Worm (Caenorhabditis elegans): ENCODE results near the gene R05D8.9.

Gene R05D8.9

DNA sequence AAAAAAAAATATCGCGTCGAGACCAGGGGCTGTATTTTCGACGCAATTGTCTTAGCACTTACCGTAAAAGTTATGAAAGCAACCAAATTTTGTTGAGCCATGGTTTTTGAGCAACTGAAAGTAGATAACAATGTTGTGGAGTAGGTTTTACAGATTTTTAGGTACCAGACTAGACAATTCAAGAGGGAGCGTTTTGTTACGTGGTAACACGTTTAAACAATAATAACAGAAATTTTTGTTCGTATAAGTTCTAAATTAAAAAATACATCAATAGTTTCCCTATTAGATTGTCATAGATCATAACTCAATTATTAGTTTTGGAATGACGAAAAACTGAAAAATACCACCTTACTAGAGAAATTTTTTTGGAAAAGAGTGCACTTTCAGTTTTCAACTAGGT is 17.4 kb downstream of the R05D8.9 start, which contains the start of gene srx-24:
srx-24 (minus strand) TSS at position 101 of the 400 bp plus-strand sequence.
- TF ChIP-seq nhr-12 (tag; optimal IDR thresholded peaks at IDR 0.05) (no peak), ama-1 (optimal IDR thresholded peaks at IDR 0.05) (no peak), nhr-237 (tag; optimal IDR thresholded peaks at IDR 0.05) (no peak), unc-55 (GFP tag; optimal IDR thresholded peaks at IDR 0.05) (no peak), sma-3 (GFP tag; optimal IDR thresholded peaks at IDR 0.05) (no peak), nhr-6 (tag; optimal IDR thresholded peaks at IDR 0.05) (no peak), mdl-1 (tag; optimal IDR thresholded peaks at IDR 0.05) (no peak), C34F6.9 (tag; optimal IDR thresholded peaks at IDR 0.05) (no peak), unc-39 (tag; optimal IDR thresholded peaks at IDR 0.05) (no peak), ztf-11 (tag; optimal IDR thresholded peaks at IDR 0.05) (no peak)

DNA sequence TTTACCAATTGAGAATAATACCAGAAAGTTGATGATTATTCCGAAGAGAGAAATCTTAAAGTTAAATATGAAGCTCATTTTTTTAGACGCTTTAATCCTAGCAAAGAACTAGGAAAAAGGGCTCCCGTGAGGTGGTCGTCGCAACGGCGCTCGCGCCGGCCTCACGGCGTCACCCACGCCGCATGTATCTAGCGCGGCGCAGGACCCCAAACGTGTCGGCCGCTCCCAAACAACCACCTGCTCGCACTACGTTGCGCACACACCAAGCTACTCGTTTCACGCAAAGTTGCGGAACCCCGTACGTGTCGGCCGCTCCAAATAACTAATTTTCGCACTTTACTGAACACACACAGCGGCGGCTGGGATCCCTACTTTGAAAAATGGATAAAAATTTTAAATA is 21.0 kb downstream of the R05D8.9 start:
- TF ChIP-seq unc-62 (GFP tag; optimal IDR thresholded peaks at IDR 0.05) (no peak), peb-1 (tag; optimal IDR thresholded peaks at IDR 0.05) (no peak)

- no peak for TF ChIP-seq snpc-4 (tag; optimal IDR thresholded peaks at IDR 0.05)
- TF ChIP-seq nhr-11 (tag; optimal IDR thresholded peaks at IDR 0.05), result no peak
- no peak for TF ChIP-seq nhr-10 (tag; optimal IDR thresholded peaks at IDR 0.05)
- no peak for TF ChIP-seq ZK546.5 (tag; optimal IDR thresholded peaks at IDR 0.05)
- TF ChIP-seq unc-39 (tag; optimal IDR thresholded peaks at IDR 0.05), result no peak
- no peak for TF ChIP-seq nhr-21 (tag; optimal IDR thresholded peaks at IDR 0.05)
- TF ChIP-seq nhr-237 (tag; optimal IDR thresholded peaks at IDR 0.05), result no peak
- TF ChIP-seq sma-3 (GFP tag; optimal IDR thresholded peaks at IDR 0.05), result no peak
- no peak for TF ChIP-seq nhr-6 (tag; optimal IDR thresholded peaks at IDR 0.05)
- no peak for TF ChIP-seq nhr-23 (tag; optimal IDR thresholded peaks at IDR 0.05)
- TF ChIP-seq R02D3.7 (tag; optimal IDR thresholded peaks at IDR 0.05), result no peak
Measured at ce11 chrV:2742298-2742697, 25.1 kb downstream of the R05D8.9 start, which contains the start of gene srg-62. srg-62 (minus strand) TSS chrV:2742398.

DNA sequence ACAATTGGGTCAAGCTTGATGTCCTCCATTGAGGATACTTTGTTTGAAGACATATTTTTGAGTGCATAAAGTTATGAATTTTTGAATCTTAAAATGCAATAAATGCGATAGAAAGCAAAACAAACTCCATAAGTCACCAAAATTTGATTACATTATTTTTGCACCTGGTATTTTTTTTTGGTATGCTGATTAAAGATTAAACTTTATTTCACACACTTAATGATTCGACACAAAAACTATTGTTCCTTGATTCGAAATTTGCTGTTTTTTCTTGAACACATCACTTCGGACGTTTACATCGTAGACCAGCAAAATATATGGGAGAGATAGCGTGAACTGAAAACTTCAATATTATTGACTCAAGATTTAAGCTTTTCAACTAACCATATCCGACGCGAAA is 27.1 kb downstream of the R05D8.9 start, which contains the start of gene srg-61:
srg-61 (minus strand) TSS at position 101 of the 400 bp plus-strand sequence.
- TF ChIP-seq unc-55 (GFP tag; optimal IDR thresholded peaks at IDR 0.05), result no peak
- no peak for TF ChIP-seq nhr-129 (tag; optimal IDR thresholded peaks at IDR 0.05)
- TF ChIP-seq elt-3 (tag; optimal IDR thresholded peaks at IDR 0.05), result no peak
- TF ChIP-seq nhr-25 (tag; optimal IDR thresholded peaks at IDR 0.05), result no peak
- no peak for TF ChIP-seq ama-1 (optimal IDR thresholded peaks at IDR 0.05)
- no peak for TF ChIP-seq nhr-77 (tag; optimal IDR thresholded peaks at IDR 0.05)
- no peak for TF ChIP-seq mbf-1 (tag; optimal IDR thresholded peaks at IDR 0.05)
- TF ChIP-seq nhr-21 (tag; optimal IDR thresholded peaks at IDR 0.05), result no peak
- TF ChIP-seq unc-39 (tag; optimal IDR thresholded peaks at IDR 0.05), result no peak
- TF ChIP-seq R02D3.7 (tag; optimal IDR thresholded peaks at IDR 0.05), result no peak
- TF ChIP-seq sma-9 (GFP tag; optimal IDR thresholded peaks at IDR 0.05), result no peak
- TF ChIP-seq sma-9 (tag; optimal IDR thresholded peaks at IDR 0.05), result no peak
- TF ChIP-seq skn-1 (tag; optimal IDR thresholded peaks at IDR 0.05), result no peak
- TF ChIP-seq nhr-10 (tag; optimal IDR thresholded peaks at IDR 0.05), result no peak
- no peak for TF ChIP-seq ceh-82 (tag; optimal IDR thresholded peaks at IDR 0.05)

ce11 chrV:2739607-2740006 is 27.8 kb downstream of the R05D8.9 start:
- TF ChIP-seq ceh-82 (tag; optimal IDR thresholded peaks at IDR 0.05) (no peak), snpc-4 (tag; optimal IDR thresholded peaks at IDR 0.05) (peak; percentile 8)

ce11 chrV:2738174-2738573 is 29.2 kb downstream of the R05D8.9 start, which contains the start of gene srg-56:
srg-56 (minus strand) TSS chrV:2738274.
- no peak for TF ChIP-seq nhr-23 (tag; optimal IDR thresholded peaks at IDR 0.05)
- no peak for TF ChIP-seq nhr-25 (tag; optimal IDR thresholded peaks at IDR 0.05)
- TF ChIP-seq unc-55 (GFP tag; optimal IDR thresholded peaks at IDR 0.05), result no peak
- no peak for TF ChIP-seq nhr-11 (tag; optimal IDR thresholded peaks at IDR 0.05)
- no peak for TF ChIP-seq F13H6.1 (tag; optimal IDR thresholded peaks at IDR 0.05)
- TF ChIP-seq sma-9 (GFP tag; optimal IDR thresholded peaks at IDR 0.05), result no peak
- no peak for TF ChIP-seq sma-9 (tag; optimal IDR thresholded peaks at IDR 0.05)
- no peak for TF ChIP-seq R02D3.7 (tag; optimal IDR thresholded peaks at IDR 0.05)
- no peak for TF ChIP-seq lin-39 (tag; optimal IDR thresholded peaks at IDR 0.05)

DNA sequence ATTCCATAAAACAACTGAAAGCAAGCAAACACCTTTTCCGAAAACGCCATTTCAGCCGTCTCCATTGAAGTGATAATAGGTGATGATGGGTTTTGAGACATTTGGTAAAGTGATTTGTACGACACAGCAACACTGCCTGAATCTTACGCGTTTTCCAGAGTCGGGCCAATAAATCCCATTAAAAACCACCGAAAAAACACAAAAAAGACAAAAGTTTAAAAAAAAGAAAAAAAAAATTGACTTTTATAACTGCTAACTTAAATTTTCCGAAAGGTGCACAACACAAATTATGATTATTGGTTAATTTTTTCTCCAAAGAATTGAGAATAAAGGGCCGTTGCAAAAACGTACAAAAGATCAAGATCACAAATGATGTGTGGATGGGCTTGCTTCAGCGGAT is 33.0 kb downstream of the R05D8.9 start, which contains the start of gene srg-57:
srg-57 (minus strand) TSS at position 101 of the 400 bp plus-strand sequence.
- TF ChIP-seq ceh-82 (tag; optimal IDR thresholded peaks at IDR 0.05) (no peak), ztf-11 (tag; optimal IDR thresholded peaks at IDR 0.05) (no peak), C34F6.9 (tag; optimal IDR thresholded peaks at IDR 0.05) (no peak), lin-11 (tag; optimal IDR thresholded peaks at IDR 0.05) (no peak), sma-3 (GFP tag; optimal IDR thresholded peaks at IDR 0.05) (no peak), nhr-12 (tag; optimal IDR thresholded peaks at IDR 0.05) (no peak), lin-39 (tag; optimal IDR thresholded peaks at IDR 0.05) (no peak), ztf-1 (GFP tag; conservative IDR thresholded peaks at IDR 0.05) (no peak), nhr-11 (tag; optimal IDR thresholded peaks at IDR 0.05) (no peak), snpc-4 (tag; optimal IDR thresholded peaks at IDR 0.05) (no peak), nhr-6 (tag; optimal IDR thresholded peaks at IDR 0.05) (no peak), blmp-1 (tag; optimal IDR thresholded peaks at IDR 0.05; ENCODE audit: insufficient read depth) (no peak)
